Fruit fly (Drosophila melanogaster) whole organism, adult: ENCODE measurements around the gene CG8673.
A peak's percentile ranks its signal among the peaks of the same experiment; 100 is the strongest.

Experiments
- CG12768 ChIP-seq: fragments of 200-800 bp; sonication (Bioruptor generic); optimal IDR thresholded peaks from 2 replicates; lab custom pipeline; 2017; ENCODE audit warnings: missing biosample characterization, missing genetic modification characterization, mild to moderate bottlenecking, moderate library complexity, missing genetic modification reagents
- Mnt ChIP-seq: fragments of 200-800 bp; sonication (Bioruptor generic); optimal IDR thresholded peaks from 2 replicates; lab custom pipeline; 2016; ENCODE audit warnings: missing biosample characterization, mild to moderate bottlenecking, missing genetic modification characterization
- pad ChIP-seq: fragments of 200-800 bp; sonication (Bioruptor generic); optimal IDR thresholded peaks from 3 replicates; lab custom pipeline; 2017; ENCODE audit warnings: missing biosample characterization, missing genetic modification characterization, mild to moderate bottlenecking, moderate library complexity, missing genetic modification reagents

DNA sequence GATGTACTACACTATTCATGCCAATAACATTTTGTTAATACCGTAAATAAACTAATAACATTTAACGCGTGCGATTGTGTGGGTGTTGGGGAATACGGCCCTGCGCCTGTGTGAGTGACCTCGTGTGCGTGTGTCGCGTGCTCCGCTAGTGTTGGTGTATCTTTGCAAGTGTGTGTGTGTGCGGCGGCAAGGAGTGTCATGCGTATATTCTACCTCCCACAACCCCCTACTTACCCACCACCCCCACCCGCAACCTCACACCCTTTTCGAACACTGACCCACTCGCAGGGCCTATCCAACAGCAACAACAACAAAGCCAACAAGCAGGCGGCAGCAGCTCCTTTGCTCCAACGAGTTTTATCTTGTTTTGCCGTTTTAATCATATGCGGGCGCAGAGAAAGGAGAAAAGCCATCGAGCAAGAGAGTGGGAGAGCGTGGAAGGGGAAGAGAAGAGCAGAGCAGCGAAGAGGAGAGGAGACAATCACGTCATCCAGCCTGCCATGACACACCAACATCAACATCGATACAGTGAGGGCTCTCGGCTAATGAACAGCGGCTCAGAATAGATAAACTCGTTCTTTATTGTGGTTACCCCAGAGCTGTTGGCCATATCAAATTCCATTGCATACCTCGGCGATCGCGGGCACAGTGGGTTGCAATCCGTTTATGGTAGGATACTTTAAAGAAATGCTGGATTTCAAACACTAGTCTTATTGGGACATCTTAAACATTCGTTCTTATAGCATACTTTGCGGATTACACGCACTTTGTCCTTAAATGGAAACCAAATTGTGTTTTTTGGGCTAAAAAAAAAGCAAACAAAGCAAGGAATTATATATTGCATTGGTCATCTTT lies 39.6 kb upstream of the CG8673 start:
- TF ChIP-seq Mnt (GFP tag; lab: Kevin White, UChicago) (no peak), pad (peak; percentile 79), CG12768 (GFP tag; lab: Kevin White, UChicago) (no peak)
